Worm (Caenorhabditis elegans): ENCODE results near the gene Y39B6A.29.

The Y39B6A.29 gene

ce11 chrV:19049140-19050092 is 24.8 kb upstream of the Y39B6A.29 start (continued):
- TF ChIP-seq madf-9 (GFP tag; conservative IDR thresholded peaks at IDR 0.05) (no peak), attf-4 (tag; optimal IDR thresholded peaks at IDR 0.05) (no peak), cey-2 (tag; optimal IDR thresholded peaks at IDR 0.05; ENCODE audit: borderline replicate concordance, insufficient read depth) (no peak), mes-2 (tag; optimal IDR thresholded peaks at IDR 0.05; ENCODE audit: poor library complexity, severe bottlenecking) (peak; percentile 61), mxl-2 (GFP tag; conservative IDR thresholded peaks at IDR 0.05) (no peak), lin-13 (GFP tag; optimal IDR thresholded peaks at IDR 0.05) (no peak), lim-7 (GFP tag; IDR thresholded peaks at IDR 0.05) (no peak), tag-97 (GFP tag; IDR thresholded peaks at IDR 0.05) (no peak), egl-27 (tag; optimal IDR thresholded peaks at IDR 0.05) (no peak), spr-1 (tag; optimal IDR thresholded peaks at IDR 0.05) (no peak), dmd-6 (GFP tag; IDR thresholded peaks at IDR 0.05) (peak; percentile 29; the same call in 1 of the 2 replicates), nhr-25 (tag; optimal IDR thresholded peaks at IDR 0.05; ENCODE audit: borderline replicate concordance, insufficient read depth) (no peak), F37D6.2 (tag; optimal IDR thresholded peaks at IDR 0.05) (no peak), skn-1 (tag; optimal IDR thresholded peaks at IDR 0.05) (no peak), duxl-1 (tag; optimal IDR thresholded peaks at IDR 0.05; ENCODE audit: poor library complexity) (no peak), lin-29 (GFP tag; IDR thresholded peaks at IDR 0.05) (no peak), aha-1 (tag) (peak; percentile 91), dmd-9 (GFP tag; IDR thresholded peaks at IDR 0.05) (no peak), hif-1 (tag; optimal IDR thresholded peaks at IDR 0.05) (no peak), F49E8.2 (tag; optimal IDR thresholded peaks at IDR 0.05; ENCODE audit: borderline replicate concordance) (no peak), lin-1 (GFP tag; IDR thresholded peaks at IDR 0.05) (no peak), rbr-2 (tag; optimal IDR thresholded peaks at IDR 0.05) (no peak), nhr-28 (tag; optimal IDR thresholded peaks at IDR 0.05) (no peak), Y5F2A.4 (GFP tag; optimal IDR thresholded peaks at IDR 0.05) (no peak), snpc-4 (tag; optimal IDR thresholded peaks at IDR 0.05) (no peak), zag-1 (tag; optimal IDR thresholded peaks at IDR 0.05) (no peak), madf-5 (GFP tag; IDR thresholded peaks at IDR 0.05) (no peak), fos-1 (tag; optimal IDR thresholded peaks at IDR 0.05) (no peak), mdl-1 (tag; optimal IDR thresholded peaks at IDR 0.05) (no peak), unc-39 (tag; optimal IDR thresholded peaks at IDR 0.05) (no peak), spr-3 (GFP tag; optimal IDR thresholded peaks at IDR 0.05) (no peak), jun-1 (tag; optimal IDR thresholded peaks at IDR 0.05) (no peak), F44E2.7 (GFP tag; IDR thresholded peaks at IDR 0.05) (no peak), ceh-44 (GFP tag; IDR thresholded peaks at IDR 0.05) (no peak), ZK337.2 (GFP tag; IDR thresholded peaks at IDR 0.05) (no peak), nhr-111 (GFP tag; optimal IDR thresholded peaks at IDR 0.05) (no peak), Y105C5A.15 (GFP tag; IDR thresholded peaks at IDR 0.05) (no peak), ama-1 (optimal IDR thresholded peaks at IDR 0.05) (no peak), aly-2 (tag; optimal IDR thresholded peaks at IDR 0.05) (peak; percentile 96), ceh-32 (tag; optimal IDR thresholded peaks at IDR 0.05; ENCODE audit: poor library complexity) (no peak), fkh-10 (GFP tag; optimal IDR thresholded peaks at IDR 0.05) (no peak), php-3 (GFP tag; IDR thresholded peaks at IDR 0.05) (no peak), nhr-10 (tag; optimal IDR thresholded peaks at IDR 0.05) (no peak), dmd-8 (GFP tag; IDR thresholded peaks at IDR 0.05) (no peak), D1046.2 (GFP tag; IDR thresholded peaks at IDR 0.05) (no peak), lin-15B (tag; optimal IDR thresholded peaks at IDR 0.05) (no peak), F10B5.3 (tag; optimal IDR thresholded peaks at IDR 0.05) (no peak), R02D3.7 (tag; optimal IDR thresholded peaks at IDR 0.05) (no peak), mxl-3 (GFP tag; optimal IDR thresholded peaks at IDR 0.05) (no peak), Y48G9A.11 (GFP tag; IDR thresholded peaks at IDR 0.05) (no peak)
